Worm (Caenorhabditis elegans): ENCODE measurements around the gene irld-51.

- TF ChIP-seq dao-5 (tag; optimal IDR thresholded peaks at IDR 0.05) (no peak), him-1 (tag; optimal IDR thresholded peaks at IDR 0.05) (no peak), W03F9.2 (tag; optimal IDR thresholded peaks at IDR 0.05) (no peak)
These were observed 28.9 kb downstream of the irld-51 start, which contains the start of gene ZK355.2 for ce11 chrII:2923617-2924016.

Data from whole organism, L4/young adult.